Fruit fly (Drosophila melanogaster): Measurements from ENCODE around the gene CG12715.
A peak's percentile ranks its signal among the peaks of the same experiment; 100 is the strongest.

CG12715 gene

DNA sequence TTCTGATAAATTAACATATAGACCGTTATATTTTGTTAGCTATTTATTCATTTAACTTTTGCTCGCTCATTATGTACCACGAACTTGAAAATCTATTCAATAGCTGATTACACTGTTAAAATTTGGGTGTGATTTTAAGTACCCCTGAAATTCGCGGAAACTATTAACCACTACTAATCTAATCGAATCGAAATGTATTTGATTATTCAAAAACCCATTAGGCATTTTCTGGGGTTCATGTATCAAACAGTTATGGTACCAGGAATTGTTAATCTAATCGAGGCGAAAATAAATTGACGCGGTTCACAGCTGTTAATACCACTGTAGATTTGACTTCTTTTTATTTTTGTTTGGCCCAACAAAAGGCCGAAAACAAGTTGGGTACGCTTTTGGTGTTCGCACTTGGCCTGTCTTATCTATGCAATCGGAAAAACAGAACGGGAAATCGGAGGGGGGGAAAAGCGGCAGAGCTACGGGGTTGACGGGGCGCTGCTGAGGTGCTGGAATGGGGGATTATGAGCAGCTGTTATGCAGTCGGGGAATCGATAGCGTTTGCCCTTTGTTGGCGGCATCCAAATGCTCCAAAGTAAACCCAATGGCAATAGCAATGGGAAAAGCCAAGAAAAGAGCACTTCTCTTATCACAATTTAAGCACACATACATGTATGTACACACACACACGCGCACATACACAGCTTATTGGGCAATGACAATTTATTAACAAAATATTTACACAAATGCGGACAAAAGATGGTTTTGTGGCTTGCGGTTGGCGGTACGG, 33.1 kb upstream of the CG12715 start (continued):
- peak; percentile 61 for TF ChIP-seq cg (GFP tag; optimal IDR thresholded peaks at IDR 0.05)
- TF ChIP-seq CG7786 (GFP tag; optimal IDR thresholded peaks at IDR 0.05) = no peak
- TF ChIP-seq Mes4 (GFP tag; optimal IDR thresholded peaks at IDR 0.05) = no peak
- TF ChIP-seq sr (GFP tag; IDR thresholded peaks at IDR 0.05) = no peak
- TF ChIP-seq fd102C (GFP tag; optimal IDR thresholded peaks at IDR 0.05) = no peak
- TF ChIP-seq en (GFP tag; optimal IDR thresholded peaks at IDR 0.05) = no peak
- no peak for TF ChIP-seq NK7.1 (GFP tag; optimal IDR thresholded peaks at IDR 0.05)
- TF ChIP-seq fd64A (GFP tag; optimal IDR thresholded peaks at IDR 0.05) = peak; percentile 58
- no peak for TF ChIP-seq CG8359 (GFP tag; optimal IDR thresholded peaks at IDR 0.05; ENCODE audit: borderline replicate concordance)
- TF ChIP-seq CG30403 (GFP tag; optimal IDR thresholded peaks at IDR 0.05) = peak; percentile 29
- TF ChIP-seq CG5180 (GFP tag; optimal IDR thresholded peaks at IDR 0.05) = no peak
- peak; percentile 33 for TF ChIP-seq Xbp1 (GFP tag; optimal IDR thresholded peaks at IDR 0.05)
- no peak for TF ChIP-seq Adf1 (GFP tag; IDR thresholded peaks at IDR 0.05)
- TF ChIP-seq ato (GFP tag; IDR thresholded peaks at IDR 0.05; ENCODE audit: partially characterized antibody) = no peak
- TF ChIP-seq D19A (tag; optimal IDR thresholded peaks at IDR 0.05) = no peak
- no peak for TF ChIP-seq cato (GFP tag; optimal IDR thresholded peaks at IDR 0.05; ENCODE audit: borderline replicate concordance)
- no peak for TF ChIP-seq CG31224 (GFP tag; IDR thresholded peaks at IDR 0.05)
- TF ChIP-seq gcm (GFP tag; optimal IDR thresholded peaks at IDR 0.05) = no peak
- TF ChIP-seq CG17912 (GFP tag; optimal IDR thresholded peaks at IDR 0.05) = no peak
- TF ChIP-seq CG12744 (GFP tag; optimal IDR thresholded peaks at IDR 0.05) = no peak
- no peak for TF ChIP-seq Optix (GFP tag; IDR thresholded peaks at IDR 0.05)
- TF ChIP-seq CG2712 (tag; optimal IDR thresholded peaks at IDR 0.05) = peak; percentile 26
- TF ChIP-seq Hsf (GFP tag; optimal IDR thresholded peaks at IDR 0.05) = peak; percentile 30
- TF ChIP-seq Sry-δ (GFP tag; optimal IDR thresholded peaks at IDR 0.05) = no peak
- TF ChIP-seq CG6654 (GFP tag; optimal IDR thresholded peaks at IDR 0.05) = no peak
- TF ChIP-seq Fer3 (tag; optimal IDR thresholded peaks at IDR 0.05) = peak; percentile 31
- peak; percentile 27 for TF ChIP-seq Ssrp (tag; optimal IDR thresholded peaks at IDR 0.05)
- peak; percentile 14 for TF ChIP-seq CG12104 (GFP tag; optimal IDR thresholded peaks at IDR 0.05)
- TF ChIP-seq CG7839 (tag; optimal IDR thresholded peaks at IDR 0.05) = peak; percentile 51
- TF ChIP-seq jumu (GFP tag; optimal IDR thresholded peaks at IDR 0.05) = peak; percentile 27
- no peak for TF ChIP-seq CG8281 (tag; optimal IDR thresholded peaks at IDR 0.05)
- TF ChIP-seq corto (GFP tag; optimal IDR thresholded peaks at IDR 0.05) = no peak
- TF ChIP-seq ham (GFP tag; IDR thresholded peaks at IDR 0.05) = no peak
- no peak for TF ChIP-seq abd-A (tag; optimal IDR thresholded peaks at IDR 0.05)
- no peak for TF ChIP-seq Dp (GFP tag; optimal IDR thresholded peaks at IDR 0.05)
- 0 out of 2 replicates have a peak, but pooled peaks have one; percentile 7 for TF ChIP-seq vvl (GFP tag; IDR thresholded peaks at IDR 0.05)
- no peak for TF ChIP-seq CG15073 (GFP tag; optimal IDR thresholded peaks at IDR 0.05)
- no peak for TF ChIP-seq CG17612 (GFP tag; IDR thresholded peaks at IDR 0.05)
- TF ChIP-seq CG10147 (GFP tag; optimal IDR thresholded peaks at IDR 0.05) = no peak
- TF ChIP-seq ase (GFP tag; IDR thresholded peaks at IDR 0.05) = no peak
- no peak for TF ChIP-seq emc (GFP tag; optimal IDR thresholded peaks at IDR 0.05)
- TF ChIP-seq dmrt99B (tag; optimal IDR thresholded peaks at IDR 0.05) = peak; percentile 59
- peak; percentile 14 for TF ChIP-seq CG4820 (GFP tag; optimal IDR thresholded peaks at IDR 0.05)
- TF ChIP-seq crol (GFP tag; IDR thresholded peaks at IDR 0.05) = peak; percentile 92
- TF ChIP-seq zfh2 (GFP tag; optimal IDR thresholded peaks at IDR 0.05) = peak; percentile 8
- TF ChIP-seq dan (GFP tag; IDR thresholded peaks at IDR 0.05) = no peak
- TF ChIP-seq CG11695 (GFP tag; IDR thresholded peaks at IDR 0.05) = no peak
- TF ChIP-seq CG7556 (GFP tag; optimal IDR thresholded peaks at IDR 0.05) = peak; percentile 34
- no peak for TF ChIP-seq run (tag; optimal IDR thresholded peaks at IDR 0.05)
- no peak for TF ChIP-seq HLHmδ (GFP tag; optimal IDR thresholded peaks at IDR 0.05)
